Fruit fly (Drosophila melanogaster): ENCODE measurements around the gene CG14506.

The CG14506 gene

DNA sequence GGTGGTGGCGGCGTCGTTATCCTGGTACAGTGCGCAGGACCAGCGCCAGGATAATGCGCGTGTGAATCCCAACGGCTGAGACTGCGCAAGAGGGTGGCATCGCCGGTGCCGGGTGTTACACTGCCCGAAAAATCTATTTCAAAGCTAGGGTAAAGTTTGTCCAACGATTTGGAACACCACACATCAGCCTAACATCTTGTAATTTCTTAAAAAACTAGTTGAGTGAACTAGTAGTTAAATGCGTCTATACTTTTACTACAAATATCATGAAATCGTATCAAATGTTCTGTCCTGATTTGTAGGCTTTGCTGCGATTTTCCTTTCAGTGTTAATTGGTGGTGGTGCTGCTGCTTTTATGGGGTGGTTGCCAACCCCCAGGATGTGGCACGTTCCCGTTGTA, 31.9 kb downstream of the CG14506 start (continued):
- no peak for TF ChIP-seq sna (GFP tag; IDR thresholded peaks at IDR 0.05; ENCODE audit: partially characterized antibody)
- no peak for TF ChIP-seq slou (GFP tag; optimal IDR thresholded peaks at IDR 0.05)
- peak; percentile 41 for TF ChIP-seq dmrt99B (tag; optimal IDR thresholded peaks at IDR 0.05)
- TF ChIP-seq CG1024 (GFP tag; IDR thresholded peaks at IDR 0.05), result no peak
- TF ChIP-seq Dll (GFP tag; IDR thresholded peaks at IDR 0.05; ENCODE audit: partially characterized antibody), result no peak
- peak; percentile 63 for TF ChIP-seq Blimp-1 (GFP tag; optimal IDR thresholded peaks at IDR 0.05)
- 0 out of 2 replicates have a peak, but pooled peaks have one; percentile 23 for TF ChIP-seq ssp (GFP tag; IDR thresholded peaks at IDR 0.05)
- TF ChIP-seq CG1647 (GFP tag; optimal IDR thresholded peaks at IDR 0.05), result no peak
- peak; percentile 18 for TF ChIP-seq Asciz (GFP tag; optimal IDR thresholded peaks at IDR 0.05)
- TF ChIP-seq CG17912 (GFP tag; optimal IDR thresholded peaks at IDR 0.05), result no peak
- TF ChIP-seq fu2 (GFP tag; optimal IDR thresholded peaks at IDR 0.05), result no peak
- no peak for TF ChIP-seq CG10462 (GFP tag; optimal IDR thresholded peaks at IDR 0.05)
- TF ChIP-seq CG4360 (GFP tag; IDR thresholded peaks at IDR 0.05), result no peak
- TF ChIP-seq Abd-B (GFP tag; optimal IDR thresholded peaks at IDR 0.05), result no peak
- TF ChIP-seq unpg (GFP tag; optimal IDR thresholded peaks at IDR 0.05), result peak; percentile 42
- no peak for TF ChIP-seq Kr (GFP tag; optimal IDR thresholded peaks at IDR 0.05)
- TF ChIP-seq CG18599 (GFP tag; optimal IDR thresholded peaks at IDR 0.05), result peak; percentile 21
- no peak; the same call in 2 of the 3 replicates for TF ChIP-seq croc (GFP tag; conservative IDR thresholded peaks at IDR 0.05)
- TF ChIP-seq Myb (GFP tag; optimal IDR thresholded peaks at IDR 0.05), result no peak
- peak; percentile 19 for TF ChIP-seq tin (GFP tag; optimal IDR thresholded peaks at IDR 0.05)
- TF ChIP-seq CG30020 (tag; optimal IDR thresholded peaks at IDR 0.05), result no peak
- peak; percentile 75 for TF ChIP-seq row (GFP tag; IDR thresholded peaks at IDR 0.05)
- no peak for TF ChIP-seq cad (GFP tag; optimal IDR thresholded peaks at IDR 0.05)
- peak; percentile 90 for TF ChIP-seq zf30C (GFP tag; optimal IDR thresholded peaks at IDR 0.05)
- no peak for TF ChIP-seq H15 (GFP tag; IDR thresholded peaks at IDR 0.05)
- no peak for TF ChIP-seq mirr (GFP tag; optimal IDR thresholded peaks at IDR 0.05)
- no peak for TF ChIP-seq Gsc (GFP tag; IDR thresholded peaks at IDR 0.05)
- TF ChIP-seq Vsx1 (GFP tag; optimal IDR thresholded peaks at IDR 0.05), result no peak
- TF ChIP-seq CG4617 (GFP tag; optimal IDR thresholded peaks at IDR 0.05; ENCODE audit: borderline replicate concordance), result no peak
- TF ChIP-seq CG30403 (GFP tag; optimal IDR thresholded peaks at IDR 0.05), result no peak
- TF ChIP-seq amos (GFP tag; IDR thresholded peaks at IDR 0.05; ENCODE audit: partially characterized antibody), result no peak
- TF ChIP-seq Med (GFP tag), result no peak
- no peak for TF ChIP-seq usp (GFP tag; optimal IDR thresholded peaks at IDR 0.05)
- no peak for TF ChIP-seq Dip3 (GFP tag; optimal IDR thresholded peaks at IDR 0.05)
- TF ChIP-seq CG7556 (GFP tag; optimal IDR thresholded peaks at IDR 0.05), result peak; percentile 60
- no peak for TF ChIP-seq cwo (GFP tag; optimal IDR thresholded peaks at IDR 0.05)
- TF ChIP-seq CG4854 (GFP tag; optimal IDR thresholded peaks at IDR 0.05), result no peak
- peak; percentile 0 for TF ChIP-seq kni (GFP tag; optimal IDR thresholded peaks at IDR 0.05)
- peak; percentile 36 for TF ChIP-seq trem (tag; optimal IDR thresholded peaks at IDR 0.05)
- TF ChIP-seq Dref (GFP tag; IDR thresholded peaks at IDR 0.05), result no peak
- TF ChIP-seq CG12744 (GFP tag; optimal IDR thresholded peaks at IDR 0.05), result no peak
- no peak for TF ChIP-seq stwl (tag; optimal IDR thresholded peaks at IDR 0.05)
- peak; percentile 43 for TF ChIP-seq nmo (GFP tag; optimal IDR thresholded peaks at IDR 0.05)
- TF ChIP-seq lilli (GFP tag; optimal IDR thresholded peaks at IDR 0.05), result no peak
- no peak for TF ChIP-seq CG3838 (GFP tag; optimal IDR thresholded peaks at IDR 0.05)
- no peak for TF ChIP-seq pho (GFP tag; optimal IDR thresholded peaks at IDR 0.05)
- TF ChIP-seq NC2β (GFP tag; optimal IDR thresholded peaks at IDR 0.05), result peak; percentile 54
- no peak for TF ChIP-seq sug (tag; optimal IDR thresholded peaks at IDR 0.05)
- TF ChIP-seq Hey (tag; optimal IDR thresholded peaks at IDR 0.05), result no peak
- no peak for TF ChIP-seq HLH54F (GFP tag; optimal IDR thresholded peaks at IDR 0.05)
- no peak for TF ChIP-seq yki (optimal IDR thresholded peaks at IDR 0.05)
- no peak for TF ChIP-seq gfzf (GFP tag; optimal IDR thresholded peaks at IDR 0.05)

Data from whole organism, embryonic.